Fruit fly (Drosophila melanogaster): ENCODE data around the gene Dci.
A peak's percentile ranks its signal among the peaks of the same experiment; 100 is the strongest.

The Dci gene

DNA sequence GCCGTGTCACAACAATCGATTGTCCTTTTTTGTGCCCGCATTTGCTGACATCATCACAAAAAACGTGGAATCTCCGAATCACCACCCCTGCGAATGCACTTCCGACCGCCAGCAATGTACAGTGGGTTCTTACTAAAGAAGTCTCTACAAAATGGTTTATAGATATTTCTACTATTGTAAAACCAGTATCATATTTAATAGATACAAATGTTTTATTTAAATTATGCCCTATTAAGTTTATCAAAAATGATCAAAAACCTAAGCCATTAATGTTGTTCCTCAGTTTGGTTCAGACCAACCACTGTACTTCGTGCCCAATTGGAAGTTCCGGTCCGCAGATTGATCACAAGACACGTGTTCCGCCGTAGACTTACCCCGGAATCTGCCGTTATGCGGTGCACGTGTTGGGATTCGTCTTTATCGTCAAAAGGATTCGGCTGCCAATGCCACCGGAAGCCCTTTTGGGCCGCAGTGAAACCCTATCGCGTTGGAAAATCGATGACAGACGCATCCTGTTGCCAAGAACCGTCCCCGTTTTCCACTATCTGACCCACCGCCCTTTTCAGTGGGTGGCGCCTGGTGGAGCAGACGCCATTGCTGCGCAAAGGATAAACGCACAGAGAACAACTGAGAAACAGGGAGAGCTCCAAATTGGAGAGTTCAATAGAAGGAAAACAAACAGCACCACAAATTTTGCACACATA, 46.4 kb upstream of the Dci start (continued):
- no peak for TF ChIP-seq pho (GFP tag; optimal IDR thresholded peaks at IDR 0.05)
- peak in 1 of 2 experiments; percentile 18 for TF ChIP-seq Pdp1 (GFP tag; optimal IDR thresholded peaks at IDR 0.05)
- TF ChIP-seq CG6813 (GFP tag; optimal IDR thresholded peaks at IDR 0.05), result no peak
- no peak for TF ChIP-seq CG31388 (GFP tag; optimal IDR thresholded peaks at IDR 0.05)
- TF ChIP-seq Xbp1 (GFP tag; optimal IDR thresholded peaks at IDR 0.05), result no peak
- TF ChIP-seq CG1602 (GFP tag; optimal IDR thresholded peaks at IDR 0.05), result no peak
- no peak for TF ChIP-seq kay (GFP tag; optimal IDR thresholded peaks at IDR 0.05)
- TF ChIP-seq CG1529 (GFP tag; optimal IDR thresholded peaks at IDR 0.05), result no peak
- TF ChIP-seq CG17829 (tag; optimal IDR thresholded peaks at IDR 0.05), result peak; percentile 42
- peak; percentile 11 for TF ChIP-seq Hmr (GFP tag; optimal IDR thresholded peaks at IDR 0.05)
- no peak for TF ChIP-seq CG9609 (GFP tag; optimal IDR thresholded peaks at IDR 0.05)
- peak; percentile 39 for TF ChIP-seq ewg (GFP tag; optimal IDR thresholded peaks at IDR 0.05)
- peak; percentile 43 for TF ChIP-seq CG12391 (tag; optimal IDR thresholded peaks at IDR 0.05)
- no peak for TF ChIP-seq Rfx (GFP tag; IDR thresholded peaks at IDR 0.05)
- no peak for TF ChIP-seq Sox100B (GFP tag; optimal IDR thresholded peaks at IDR 0.05)
- TF ChIP-seq CG2875 (GFP tag; optimal IDR thresholded peaks at IDR 0.05), result no peak
- peak; percentile 7 for TF ChIP-seq twi (tag; optimal IDR thresholded peaks at IDR 0.05)
- TF ChIP-seq CG4424 (GFP tag; optimal IDR thresholded peaks at IDR 0.05), result no peak
- TF ChIP-seq sens-2 (GFP tag; IDR thresholded peaks at IDR 0.05), result no peak
- peak; percentile 7 for TF ChIP-seq org-1 (GFP tag; optimal IDR thresholded peaks at IDR 0.05)
- TF ChIP-seq CG17328 (GFP tag; IDR thresholded peaks at IDR 0.05), result no peak
- TF ChIP-seq chn (GFP tag; optimal IDR thresholded peaks at IDR 0.05), result peak; percentile 30
- no peak for TF ChIP-seq wek (GFP tag; optimal IDR thresholded peaks at IDR 0.05)
- no peak for TF ChIP-seq HLHmδ (GFP tag; optimal IDR thresholded peaks at IDR 0.05)
- no peak for TF ChIP-seq toy (GFP tag; IDR thresholded peaks at IDR 0.05)
- no peak for TF ChIP-seq usp (GFP tag; optimal IDR thresholded peaks at IDR 0.05)
- TF ChIP-seq CG31441 (GFP tag; IDR thresholded peaks at IDR 0.05), result peak; percentile 33; the same call in 1 of the 2 replicates
- no peak for TF ChIP-seq CG16779 (GFP tag; IDR thresholded peaks at IDR 0.05)
- no peak for TF ChIP-seq run (tag; optimal IDR thresholded peaks at IDR 0.05)
- no peak for TF ChIP-seq her (GFP tag; optimal IDR thresholded peaks at IDR 0.05)
- no peak for TF ChIP-seq CG30431 (GFP tag; optimal IDR thresholded peaks at IDR 0.05)
- no peak for TF ChIP-seq crol (GFP tag; IDR thresholded peaks at IDR 0.05)
- no peak for TF ChIP-seq Dll (GFP tag; IDR thresholded peaks at IDR 0.05; ENCODE audit: partially characterized antibody)
- peak; percentile 1 for TF ChIP-seq Fer1 (GFP tag; optimal IDR thresholded peaks at IDR 0.05)
- no peak for TF ChIP-seq exex (tag; optimal IDR thresholded peaks at IDR 0.05)
- no peak for TF ChIP-seq CG12299 (tag; optimal IDR thresholded peaks at IDR 0.05)
- TF ChIP-seq dan (GFP tag; IDR thresholded peaks at IDR 0.05), result no peak
- TF ChIP-seq esg (GFP tag; conservative IDR thresholded peaks at IDR 0.05), result no peak
- TF ChIP-seq HmgD (GFP tag; optimal IDR thresholded peaks at IDR 0.05), result no peak
- TF ChIP-seq CG4617 (GFP tag; optimal IDR thresholded peaks at IDR 0.05; ENCODE audit: borderline replicate concordance), result no peak
- no peak for TF ChIP-seq CG1647 (GFP tag; optimal IDR thresholded peaks at IDR 0.05)
- TF ChIP-seq fd102C (GFP tag; optimal IDR thresholded peaks at IDR 0.05), result no peak
- no peak for TF ChIP-seq Eip74EF (GFP tag; optimal IDR thresholded peaks at IDR 0.05)
- 0 out of 2 replicates have a peak, but pooled peaks have one; percentile 31 for TF ChIP-seq CG6689 (GFP tag; IDR thresholded peaks at IDR 0.05)
- peak; percentile 34 for TF ChIP-seq CG14710 (tag; optimal IDR thresholded peaks at IDR 0.05)
- no peak for TF ChIP-seq CG2120 (GFP tag; optimal IDR thresholded peaks at IDR 0.05)
- TF ChIP-seq chinmo (GFP tag; IDR thresholded peaks at IDR 0.05; ENCODE audit: partially characterized antibody), result no peak
- no peak for TF ChIP-seq Hsf (GFP tag; optimal IDR thresholded peaks at IDR 0.05)
- no peak for TF ChIP-seq CG34376 (GFP tag; optimal IDR thresholded peaks at IDR 0.05)
- no peak for TF ChIP-seq Tbp (GFP tag; optimal IDR thresholded peaks at IDR 0.05)

Data from whole organism, embryonic.